Worm (Caenorhabditis elegans): ENCODE data around the gene C27D8.1.

Gene C27D8.1

DNA sequence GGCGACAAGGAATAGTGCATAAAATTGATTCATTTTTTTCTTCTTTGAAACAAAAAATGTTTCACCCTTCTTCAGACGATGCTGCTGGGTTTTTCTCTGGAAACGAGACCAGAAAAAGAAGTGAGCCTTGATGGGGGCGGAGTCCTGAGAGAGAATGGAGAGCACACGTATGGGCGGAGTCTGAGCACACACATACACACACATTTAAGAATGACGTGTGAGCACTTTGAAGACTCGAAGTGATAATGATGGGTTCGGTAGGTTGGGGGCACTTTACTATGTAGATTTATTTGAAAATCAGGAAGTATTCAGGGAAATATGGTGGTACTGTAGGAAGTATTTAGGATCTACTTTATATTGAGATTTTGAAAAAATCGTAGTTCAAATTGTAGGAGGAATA is 39.8 kb downstream of the C27D8.1 start, which contains the start of gene flp-9:
Gene flp-9, minus strand, starts transcription at position 101 of the 400 bp plus-strand sequence.
- no peak for TF ChIP-seq W03F9.2 (tag; optimal IDR thresholded peaks at IDR 0.05)
- TF ChIP-seq him-1 (tag; optimal IDR thresholded peaks at IDR 0.05), result no peak
- no peak for TF ChIP-seq dao-5 (tag; optimal IDR thresholded peaks at IDR 0.05)

- TF ChIP-seq dao-5 (tag; optimal IDR thresholded peaks at IDR 0.05) (no peak), him-1 (tag; optimal IDR thresholded peaks at IDR 0.05) (no peak), W03F9.2 (tag; optimal IDR thresholded peaks at IDR 0.05) (no peak)
These were observed 45.2 kb downstream of the C27D8.1 start for ce11 chrIV:12762782-12763181.

ce11 chrIV:12765067-12765466 is 47.4 kb downstream of the C27D8.1 start, which contains the start of gene ZK897.10:
Gene ZK897.10 (plus strand): TSS chrIV:12765351.
- no peak for TF ChIP-seq him-1 (tag; optimal IDR thresholded peaks at IDR 0.05)
- TF ChIP-seq W03F9.2 (tag; optimal IDR thresholded peaks at IDR 0.05), result no peak
- TF ChIP-seq dao-5 (tag; optimal IDR thresholded peaks at IDR 0.05), result no peak

Measured in whole organism, L4/young adult.